Worm (Caenorhabditis elegans) whole organism, late embryonic: ENCODE measurements around the gene odr-3.

ENCODE experiments used
- C38D4.7 ChIP-seq: fragments of 200-800 bp; sonication (Bioruptor generic); optimal IDR thresholded peaks from 2 replicates; lab custom pipeline; 2018; ENCODE audit warnings: mild to moderate bottlenecking, missing genetic modification characterization, moderate library complexity, missing compliant biosample characterization
- ama-1 ChIP-seq: fragments of 150-350 bp; optimal IDR thresholded peaks from 2 replicates; lab custom pipeline; 2014
- ceh-22 ChIP-seq: sonication (generic microtip); optimal IDR thresholded peaks from 2 replicates; lab custom pipeline; 2017; ENCODE audit warnings: missing biosample characterization, missing genetic modification characterization
- ceh-34 ChIP-seq: sonication (generic microtip); optimal IDR thresholded peaks from 2 replicates; lab custom pipeline; 2016; ENCODE audit warnings: mild to moderate bottlenecking, missing genetic modification characterization, missing compliant biosample characterization
- elt-4 ChIP-seq: sonication (generic microtip); optimal IDR thresholded peaks from 2 replicates; lab custom pipeline; 2016; ENCODE audit warnings: missing genetic modification characterization, missing compliant biosample characterization
- ets-4 ChIP-seq: sonication (generic microtip); optimal IDR thresholded peaks from 2 replicates; lab custom pipeline; 2016; ENCODE audit warnings: missing genetic modification characterization, missing compliant biosample characterization
- fkh-10 ChIP-seq: fragments of 150-350 bp; optimal IDR thresholded peaks from 2 replicates; lab custom pipeline; 2014; ENCODE audit warnings: missing biosample characterization, missing genetic modification reagents, missing genetic modification characterization
- npax-4 ChIP-seq: sonication (generic microtip); optimal IDR thresholded peaks from 2 replicates; lab custom pipeline; 2016; ENCODE audit warnings: missing genetic modification characterization, missing compliant biosample characterization
- pax-1 ChIP-seq: fragments of 150-350 bp; optimal IDR thresholded peaks from 2 replicates; lab custom pipeline; 2014; ENCODE audit warnings: missing biosample characterization, missing genetic modification characterization
- pha-4 ChIP-seq: fragments of 150-350 bp; optimal IDR thresholded peaks from 2 replicates; lab custom pipeline; 2018; ENCODE audit warnings: missing biosample characterization, missing genetic modification reagents, missing genetic modification characterization
- rnt-1 ChIP-seq: sonication (generic microtip); optimal IDR thresholded peaks from 2 replicates; lab custom pipeline; 2016; ENCODE audit warnings: missing genetic modification characterization, missing compliant biosample characterization
- tbx-7 ChIP-seq: sonication (generic microtip); optimal IDR thresholded peaks from 2 replicates; lab custom pipeline; 2016; ENCODE audit warnings: missing genotype, missing genetic modification characterization, missing compliant biosample characterization
- unc-86 ChIP-seq: sonication (generic microtip); optimal IDR thresholded peaks from 2 replicates; lab custom pipeline; 2016; ENCODE audit warnings: missing genetic modification characterization, missing compliant biosample characterization

ce11 chrV:13262781-13263318, 13.5 kb upstream of the odr-3 start:
- TF ChIP-seq ets-4 (tag; lab: Kevin White, UChicago) = no peak
- no peak for TF ChIP-seq ama-1 (lab: Kevin White, UChicago)
- TF ChIP-seq C38D4.7 (GFP tag; lab: Kevin White, UChicago) = no peak
- TF ChIP-seq fkh-10 (GFP tag; lab: Kevin White, UChicago) = no peak
- no peak for TF ChIP-seq ceh-34 (tag; lab: Kevin White, UChicago)
- TF ChIP-seq unc-86 = no peak
- no peak for TF ChIP-seq npax-4
- no peak for TF ChIP-seq pha-4 (tag; lab: Kevin White, UChicago)
- no peak for TF ChIP-seq tbx-7
- no peak for TF ChIP-seq pax-1 (tag; lab: Kevin White, UChicago)
- no peak for TF ChIP-seq rnt-1 (tag; lab: Kevin White, UChicago)
- TF ChIP-seq elt-4 (tag; lab: Kevin White, UChicago) = no peak
- no peak for TF ChIP-seq ceh-22
